Worm (Caenorhabditis elegans) whole organism, young adult: Measurements from ENCODE around the gene F13H8.5.

Source experiments
- B0019.2 ChIP-seq: fragments of 200-800 bp; sonication (Bioruptor generic); conservative IDR thresholded peaks from 2 replicates; pipeline ENCODE4 v1.3.6; 2022; ENCODE audit warnings: missing genetic modification reagents, missing genetic modification characterization, missing compliant biosample characterization
- C06A6.2 ChIP-seq: fragments of 200-800 bp; sonication (Bioruptor generic); conservative IDR thresholded peaks from 2 replicates; pipeline ENCODE4 v1.3.6; 2022; ENCODE audit warnings: missing genetic modification characterization, missing compliant biosample characterization
- F23B12.7 ChIP-seq: sonication (generic microtip); optimal IDR thresholded peaks from 2 replicates; lab custom pipeline; 2017; ENCODE audit warnings: missing genetic modification characterization, mild to moderate bottlenecking, missing compliant biosample characterization, antibody characterized with exemption, moderate library complexity; ENCODE audit not compliant: insufficient read depth
- F37B4.10 ChIP-seq: fragments of 200-800 bp; sonication (Bioruptor generic); IDR thresholded peaks from 2 replicates; pipeline ENCODE4 v1.3.6; 2022; ENCODE audit warnings: missing genetic modification characterization, missing compliant biosample characterization
- F39B2.1 ChIP-seq: fragments of 200-800 bp; sonication (Bioruptor generic); IDR thresholded peaks from 2 replicates; pipeline ENCODE4 v1.3.6; 2022; ENCODE audit warnings: missing genetic modification reagents, missing genetic modification characterization, missing compliant biosample characterization
- F52B5.7 ChIP-seq: sonication (generic microtip); optimal IDR thresholded peaks from 2 replicates; lab custom pipeline; 2016; ENCODE audit warnings: mild to moderate bottlenecking, missing genetic modification characterization, missing compliant biosample characterization
- F55B11.4 ChIP-seq: sonication (generic microtip); optimal IDR thresholded peaks from 2 replicates; lab custom pipeline; 2016; ENCODE audit warnings: missing compliant biosample characterization, missing genetic modification characterization, borderline replicate concordance; ENCODE audit not compliant: insufficient read depth
- F57A8.1 ChIP-seq: fragments of 200-800 bp; sonication (Bioruptor generic); optimal IDR thresholded peaks from 2 replicates; lab custom pipeline; 2018; ENCODE audit warnings: mild to moderate bottlenecking, missing genetic modification characterization, moderate library complexity, missing compliant biosample characterization
- F57C9.4 ChIP-seq: sonication (generic microtip); optimal IDR thresholded peaks from 2 replicates; lab custom pipeline; 2017; ENCODE audit warnings: mild to moderate bottlenecking, missing genetic modification characterization, missing compliant biosample characterization
- K11D2.4 ChIP-seq: fragments of 200-800 bp; sonication (Bioruptor generic); IDR thresholded peaks from 2 replicates; pipeline ENCODE4 v1.3.6; 2022; ENCODE audit warnings: missing genetic modification reagents, missing genetic modification characterization, missing compliant biosample characterization
- T26A5.8 ChIP-seq: sonication (generic microtip); optimal IDR thresholded peaks from 2 replicates; lab custom pipeline; 2016; ENCODE audit warnings: missing genetic modification characterization, missing compliant biosample characterization
- Y53G8AR.9 ChIP-seq: fragments of 200-800 bp; sonication (Bioruptor generic); conservative IDR thresholded peaks from 2 replicates; pipeline ENCODE4 v1.3.6; 2022; ENCODE audit warnings: missing genetic modification reagents, missing genetic modification characterization, missing compliant biosample characterization
- Y56A3A.18 ChIP-seq: fragments of 200-800 bp; sonication (Bioruptor generic); IDR thresholded peaks from 2 replicates; pipeline ENCODE4 v1.3.6; 2022; ENCODE audit warnings: missing genetic modification reagents, missing genetic modification characterization, missing compliant biosample characterization
- bed-2 ChIP-seq: fragments of 200-800 bp; sonication (Bioruptor generic); IDR thresholded peaks from 2 replicates; pipeline ENCODE4 v1.3.6; 2022; ENCODE audit warnings: missing genetic modification reagents, missing genetic modification characterization, missing compliant biosample characterization
- cebp-2 ChIP-seq: fragments of 200-800 bp; sonication (Bioruptor generic); IDR thresholded peaks from 2 replicates; pipeline ENCODE4 v1.3.6; 2022; ENCODE audit warnings: missing genetic modification characterization, missing compliant biosample characterization
- ceh-100 ChIP-seq: fragments of 200-800 bp; sonication (Bioruptor generic); IDR thresholded peaks from 2 replicates; pipeline ENCODE4 v1.3.6; 2022; ENCODE audit warnings: missing genetic modification reagents, missing genetic modification characterization, missing compliant biosample characterization
- ceh-40 ChIP-seq: fragments of 200-800 bp; sonication (Bioruptor generic); IDR thresholded peaks from 2 replicates; pipeline ENCODE4 v1.3.6; 2022; ENCODE audit warnings: missing genetic modification characterization, missing compliant biosample characterization
- dpff-1 ChIP-seq: sonication (generic microtip); optimal IDR thresholded peaks from 2 replicates; lab custom pipeline; 2017; ENCODE audit warnings: mild to moderate bottlenecking, missing genetic modification characterization, missing compliant biosample characterization
- egl-18 ChIP-seq: fragments of 200-800 bp; sonication (Bioruptor generic); IDR thresholded peaks from 2 replicates; pipeline ENCODE4 v1.3.6; 2022; ENCODE audit warnings: missing genetic modification reagents, missing genetic modification characterization, missing compliant biosample characterization
- lin-26 ChIP-seq: fragments of 200-800 bp; sonication (Bioruptor generic); IDR thresholded peaks from 2 replicates; pipeline ENCODE4 v1.3.6; 2022; ENCODE audit warnings: missing genetic modification reagents, missing genetic modification characterization, missing compliant biosample characterization
- lin-35 ChIP-seq, 3 experiments: fragments of 150-350 bp in 2 of 3; sonication (generic microtip) in 1 of 3; optimal IDR thresholded peaks; 2 replicates each; lab custom pipeline; 2014 to 2018; ENCODE audit warnings: missing biosample characterization in 3 of 3, missing genetic modification characterization in 3 of 3, missing genetic modification reagents in 3 of 3
- lin-40 ChIP-seq: sonication (generic microtip); optimal IDR thresholded peaks from 2 replicates; lab custom pipeline; 2016; ENCODE audit warnings: missing genetic modification characterization, mild to moderate bottlenecking, missing compliant biosample characterization, missing genotype, missing genetic modification reagents
- lir-1 ChIP-seq: fragments of 200-800 bp; sonication (Bioruptor generic); conservative IDR thresholded peaks from 2 replicates; pipeline ENCODE4 v1.3.6; 2022; ENCODE audit warnings: missing genetic modification reagents, missing genetic modification characterization, missing compliant biosample characterization
- madf-6 ChIP-seq: fragments of 200-800 bp; sonication (Bioruptor generic); IDR thresholded peaks from 2 replicates; pipeline ENCODE4 v1.3.6; 2022; ENCODE audit warnings: missing genetic modification reagents, missing genetic modification characterization, missing compliant biosample characterization
- madf-8 ChIP-seq: fragments of 200-800 bp; sonication (Bioruptor generic); conservative IDR thresholded peaks from 2 replicates; pipeline ENCODE4 v1.3.6; 2022; ENCODE audit warnings: missing genetic modification reagents, missing genetic modification characterization, missing compliant biosample characterization
- mel-28 ChIP-seq: sonication (generic microtip); optimal IDR thresholded peaks from 2 replicates; lab custom pipeline; 2016; ENCODE audit warnings: borderline replicate concordance, mild to moderate bottlenecking, missing genetic modification characterization, missing compliant biosample characterization
- mes-4 ChIP-seq: sonication (generic microtip); optimal IDR thresholded peaks from 2 replicates; lab custom pipeline; 2016; ENCODE audit warnings: missing genotype, missing genetic modification characterization, missing compliant biosample characterization
- mxl-1 ChIP-seq: sonication (generic microtip); optimal IDR thresholded peaks from 2 replicates; lab custom pipeline; 2016; ENCODE audit warnings: missing genetic modification characterization, missing compliant biosample characterization
- nhr-120 ChIP-seq: fragments of 200-800 bp; sonication (Bioruptor generic); IDR thresholded peaks from 2 replicates; pipeline ENCODE4 v1.3.6; 2022; ENCODE audit warnings: missing genetic modification characterization, missing compliant biosample characterization
- nhr-80 ChIP-seq: sonication (generic microtip); optimal IDR thresholded peaks from 2 replicates; lab custom pipeline; 2016; ENCODE audit warnings: missing genetic modification characterization, missing compliant biosample characterization
- nhr-90 ChIP-seq: sonication (generic microtip); optimal IDR thresholded peaks from 2 replicates; lab custom pipeline; 2016; ENCODE audit warnings: missing genotype, mild to moderate bottlenecking, missing genetic modification characterization, missing compliant biosample characterization
- pha-4 ChIP-seq: fragments of 150-350 bp; sonication (generic microtip); optimal IDR thresholded peaks from 2 replicates; lab custom pipeline; 2014; ENCODE audit warnings: missing biosample characterization, missing genetic modification reagents, missing genetic modification characterization
- snpc-1.3 ChIP-seq: sonication (generic microtip); optimal IDR thresholded peaks from 2 replicates; lab custom pipeline; 2017; ENCODE audit warnings: missing genetic modification characterization, mild to moderate bottlenecking, missing compliant biosample characterization, antibody characterized with exemption, moderate library complexity, missing genotype, missing genetic modification reagents; ENCODE audit not compliant: insufficient read depth
- snpc-4 ChIP-seq, 5 experiments: fragments of 150-350 bp in 1 of 5; sonication (generic microtip) in 4 of 5; optimal IDR thresholded peaks; 2 replicates each; lab custom pipeline; 2014 to 2018; ENCODE audit warnings: missing genetic modification characterization in 5 of 5, missing biosample characterization in 3 of 5, antibody characterized with exemption in 2 of 5, mild to moderate bottlenecking in 2 of 5, missing compliant biosample characterization in 2 of 5, missing genotype in 2 of 5, moderate library complexity in 2 of 5, missing genetic modification reagents in 1 of 5
- sptf-2 ChIP-seq: fragments of 200-800 bp; sonication (Bioruptor generic); optimal IDR thresholded peaks from 2 replicates; lab custom pipeline; 2018; ENCODE audit warnings: mild to moderate bottlenecking, missing genetic modification characterization, missing compliant biosample characterization
- tbx-9 ChIP-seq: sonication (generic microtip); optimal IDR thresholded peaks from 2 replicates; lab custom pipeline; 2016; ENCODE audit warnings: borderline replicate concordance, missing genetic modification characterization, inconsistent platforms, missing compliant biosample characterization
- zfh-2 ChIP-seq: fragments of 200-800 bp; sonication (Bioruptor generic); conservative IDR thresholded peaks from 2 replicates; pipeline ENCODE4 v1.3.6; 2022; ENCODE audit warnings: missing genetic modification reagents, missing genetic modification characterization, missing compliant biosample characterization
- ztf-22 ChIP-seq: fragments of 200-800 bp; sonication (Bioruptor generic); optimal IDR thresholded peaks from 2 replicates; lab custom pipeline; 2018; ENCODE audit warnings: mild to moderate bottlenecking, missing genetic modification characterization, moderate library complexity, missing compliant biosample characterization
- ztf-25 ChIP-seq: fragments of 200-800 bp; sonication (Bioruptor generic); IDR thresholded peaks from 2 replicates; pipeline ENCODE4 v1.3.6; 2022; ENCODE audit warnings: missing genetic modification reagents, missing genetic modification characterization, missing compliant biosample characterization

Gene F13H8.5

ce11 chrII:6221470-6221869 is 34.5 kb downstream of the F13H8.5 start:
- TF ChIP-seq ceh-100 (GFP tag; lab: Robert Waterston, UW) (no peak), ztf-25 (GFP tag; lab: Robert Waterston, UW) (no peak), snpc-4 (GFP tag; optimal IDR thresholded peaks at IDR 0.05; lab: Kevin White, UChicago) (no peak), snpc-4 (tag; optimal IDR thresholded peaks at IDR 0.05; lab: Kevin White, UChicago) (no peak), lin-26 (GFP tag; lab: Robert Waterston, UW) (no peak), ztf-22 (GFP tag; lab: Kevin White, UChicago) (no peak), egl-18 (GFP tag; lab: Robert Waterston, UW) (no peak)
- TF ChIP-seq, all 124 proteins: peak for 0

DNA sequence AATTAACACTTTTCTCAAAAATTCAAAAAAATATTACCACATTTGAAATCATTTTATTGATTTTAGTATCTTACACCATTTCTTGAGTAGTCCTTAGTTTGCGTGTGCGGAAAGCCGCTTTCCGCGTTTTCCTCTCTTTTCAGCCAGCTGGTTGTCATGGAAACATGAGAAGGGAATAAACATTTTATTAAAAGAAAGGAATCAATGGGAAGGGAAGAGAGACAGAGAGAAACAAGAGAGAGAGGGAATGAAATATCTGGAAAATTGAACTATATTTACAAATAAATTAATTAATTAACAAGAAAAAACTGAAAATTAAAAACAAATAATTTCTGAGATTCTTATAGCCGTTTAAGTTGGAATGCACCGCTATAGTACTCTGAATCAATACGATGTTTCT is 36.6 kb downstream of the F13H8.5 start, which contains the start of gene mks-2:
Gene mks-2 (minus strand): TSS at position 101 of the 400 bp plus-strand sequence.
- TF ChIP-seq snpc-4 (GFP tag; optimal IDR thresholded peaks at IDR 0.05; lab: Kevin White, UChicago) (no peak), snpc-4 (tag; optimal IDR thresholded peaks at IDR 0.05; lab: Kevin White, UChicago) (no peak), nhr-120 (GFP tag; lab: Robert Waterston, UW) (no peak), bed-2 (GFP tag; lab: Robert Waterston, UW) (no peak), F23B12.7 (tag; lab: Kevin White, UChicago) (no peak), nhr-80 (no peak), Y56A3A.18 (GFP tag; lab: Robert Waterston, UW) (no peak), C06A6.2 (GFP tag; lab: Robert Waterston, UW) (no peak), lir-1 (GFP tag; lab: Robert Waterston, UW) (no peak), sptf-2 (GFP tag; lab: Kevin White, UChicago) (no peak), tbx-9 (tag; lab: Kevin White, UChicago) (no peak), F52B5.7 (tag; lab: Kevin White, UChicago) (no peak), B0019.2 (no peak), F57A8.1 (GFP tag; lab: Kevin White, UChicago) (no peak), mel-28 (tag; lab: Kevin White, UChicago) (no peak), madf-8 (no peak), pha-4 (tag; lab: Kevin White, UChicago) (no peak), F39B2.1 (GFP tag; lab: Robert Waterston, UW) (no peak)

- TF ChIP-seq F55B11.4 (tag; lab: Kevin White, UChicago), result no peak
Measured at ce11 chrII:6208116-6208515, 47.8 kb downstream of the F13H8.5 start, which contains the start of gene daf-37. daf-37 (minus strand) TSS chrII:6208216.

ce11 chrII:6207252-6207651 is 48.7 kb downstream of the F13H8.5 start:
- TF ChIP-seq nhr-80 (no peak), cebp-2 (GFP tag; lab: Robert Waterston, UW) (no peak), snpc-1.3 (tag; lab: Kevin White, UChicago) (no peak), lir-1 (GFP tag; lab: Robert Waterston, UW) (no peak), mes-4 (tag; lab: Kevin White, UChicago) (no peak), F57C9.4 (tag; lab: Kevin White, UChicago) (no peak), nhr-90 (no peak)

DNA sequence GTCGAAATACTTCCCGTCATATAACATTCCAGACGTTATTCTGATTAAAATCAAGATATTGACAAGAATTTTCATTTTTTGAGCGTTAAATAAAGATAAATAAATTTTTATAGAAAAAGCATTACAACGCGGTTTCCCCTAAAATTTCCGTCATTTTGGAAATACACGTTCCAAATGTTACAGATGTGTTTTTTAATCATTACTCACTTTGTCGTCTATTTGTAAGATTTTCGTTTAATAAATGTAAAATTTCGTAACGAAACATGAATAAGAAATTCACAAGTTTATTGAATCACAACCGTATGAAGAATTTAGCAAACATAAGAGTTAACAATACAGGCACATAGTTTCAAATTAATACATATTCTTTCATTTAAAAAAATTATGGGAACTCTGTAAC is 53.0 kb downstream of the F13H8.5 start, which contains the start of gene C30B5.17:
Gene C30B5.17 (minus strand): TSS at position 101 of the 400 bp plus-strand sequence.
- TF ChIP-seq ceh-40 (GFP tag; lab: Robert Waterston, UW) (no peak), lin-35 (GFP tag; optimal IDR thresholded peaks at IDR 0.05; lab: Kevin White, UChicago) (no peak), F52B5.7 (tag; lab: Kevin White, UChicago) (no peak), F55B11.4 (tag; lab: Kevin White, UChicago) (no peak), snpc-4 (GFP tag; optimal IDR thresholded peaks at IDR 0.05; lab: Kevin White, UChicago) (no peak), snpc-4 (tag; optimal IDR thresholded peaks at IDR 0.05; lab: Kevin White, UChicago) (no peak), C06A6.2 (GFP tag; lab: Robert Waterston, UW) (no peak), ztf-22 (GFP tag; lab: Kevin White, UChicago) (no peak), zfh-2 (GFP tag; lab: Robert Waterston, UW) (no peak), T26A5.8 (tag; lab: Kevin White, UChicago) (no peak), K11D2.4 (GFP tag; lab: Robert Waterston, UW) (no peak), lin-40 (no peak), dpff-1 (tag; lab: Kevin White, UChicago) (no peak), F37B4.10 (no peak), madf-6 (GFP tag; lab: Robert Waterston, UW) (no peak), Y53G8AR.9 (GFP tag; lab: Robert Waterston, UW) (no peak), mxl-1 (tag; lab: Kevin White, UChicago) (no peak)
